Worm (Caenorhabditis elegans) whole organism, L1 larva: ENCODE measurements around the gene srb-13.
"Not testable (repeated sequence)": the region's sequence is repeated elsewhere in the genome, so short reads cannot be mapped to it uniquely, and the experiment has no call there.

ENCODE experiments used
- F16B12.6 ChIP-seq: fragments of 150-350 bp; optimal IDR thresholded peaks from 2 replicates; lab custom pipeline; 2014; ENCODE audit warnings: missing biosample characterization, missing genetic modification characterization
- Y116A8C.19 ChIP-seq: sonication (generic microtip); optimal IDR thresholded peaks from 2 replicates; lab custom pipeline; 2016; ENCODE audit warnings: missing compliant biosample characterization, missing genetic modification characterization, borderline replicate concordance
- ama-1 ChIP-seq: fragments of 150-350 bp; optimal IDR thresholded peaks from 2 replicates; lab custom pipeline; 2014
- blmp-1 ChIP-seq: fragments of 150-350 bp; optimal IDR thresholded peaks from 2 replicates; lab custom pipeline; 2014; ENCODE audit warnings: missing biosample characterization, missing genetic modification characterization
- ceh-63 ChIP-seq: fragments of 200-800 bp; sonication (Bioruptor generic); optimal IDR thresholded peaks from 2 replicates; lab custom pipeline; 2018; ENCODE audit warnings: mild to moderate bottlenecking, missing genetic modification characterization, missing compliant biosample characterization
- ceh-8 ChIP-seq: fragments of 200-800 bp; sonication (Bioruptor generic); optimal IDR thresholded peaks from 2 replicates; lab custom pipeline; 2018; ENCODE audit warnings: mild to moderate bottlenecking, missing genetic modification characterization, moderate library complexity, missing compliant biosample characterization
- ceh-82 ChIP-seq, 3 experiments: fragments of 150-350 bp in 1 of 3; sonication (generic microtip) in 2 of 3; optimal IDR thresholded peaks; 2 replicates each; lab custom pipeline; 2014 to 2017; ENCODE audit warnings: missing biosample characterization in 3 of 3, missing genetic modification characterization in 3 of 3
- ces-1 ChIP-seq: fragments of 150-350 bp; optimal IDR thresholded peaks from 2 replicates; lab custom pipeline; 2014; ENCODE audit warnings: missing biosample characterization, missing genetic modification reagents, missing genetic modification characterization
- dpl-1 ChIP-seq, 3 experiments: fragments of 150-350 bp in 2 of 3; sonication (generic microtip) in 1 of 3; optimal IDR thresholded peaks; 2 replicates each; lab custom pipeline; 2014 to 2017; ENCODE audit warnings: missing biosample characterization in 3 of 3, missing genetic modification characterization in 3 of 3, missing genetic modification reagents in 3 of 3
- efl-1 ChIP-seq, 4 experiments: fragments of 150-350 bp; optimal IDR thresholded peaks in 3 of 4; peaks in 1 of 4; 1 replicate in 1 of 4; 2 replicates in 3 of 4; lab custom pipeline; 2014; ENCODE audit warnings: missing biosample characterization in 2 of 4, missing genetic modification characterization in 2 of 4, missing genetic modification reagents in 2 of 4
- egl-13 ChIP-seq: sonication (generic microtip); optimal IDR thresholded peaks from 2 replicates; lab custom pipeline; 2016; ENCODE audit warnings: missing genotype, missing genetic modification reagents, missing genetic modification characterization, missing compliant biosample characterization
- egl-27 ChIP-seq, 2 experiments: fragments of 150-350 bp in 1 of 2; sonication (generic microtip); optimal IDR thresholded peaks; 3 replicates each; lab custom pipeline; 2017 to 2018; ENCODE audit warnings: missing biosample characterization in 2 of 2, missing genetic modification characterization in 2 of 2, missing genetic modification reagents in 2 of 2
- elt-2 ChIP-seq: sonication (generic microtip); optimal IDR thresholded peaks from 2 replicates; lab custom pipeline; 2016; ENCODE audit warnings: missing genetic modification characterization, mild to moderate bottlenecking, inconsistent platforms, missing compliant biosample characterization, missing genetic modification reagents
- elt-3 ChIP-seq, 6 experiments: fragments of 150-350 bp in 1 of 6; sonication (generic microtip); optimal IDR thresholded peaks; 2 replicates each; lab custom pipeline; 2017 to 2018; ENCODE audit warnings: missing biosample characterization in 6 of 6, missing genetic modification characterization in 6 of 6, inconsistent platforms in 1 of 6
- fkh-4 ChIP-seq: sonication (generic microtip); optimal IDR thresholded peaks from 2 replicates; lab custom pipeline; 2016; ENCODE audit warnings: missing compliant biosample characterization, missing genetic modification characterization, borderline replicate concordance
- fkh-8 ChIP-seq: sonication (generic microtip); optimal IDR thresholded peaks from 2 replicates; lab custom pipeline; 2016; ENCODE audit warnings: mild to moderate bottlenecking, missing genetic modification characterization, missing compliant biosample characterization
- fos-1 ChIP-seq: fragments of 150-350 bp; optimal IDR thresholded peaks from 2 replicates; lab custom pipeline; 2014; ENCODE audit warnings: missing biosample characterization, missing genetic modification characterization
- hlh-17 ChIP-seq: fragments of 200-800 bp; sonication (Bioruptor generic); optimal IDR thresholded peaks from 2 replicates; lab custom pipeline; 2018; ENCODE audit warnings: missing genetic modification characterization, mild to moderate bottlenecking, missing compliant biosample characterization, moderate library complexity, borderline replicate concordance
- isw-1 ChIP-seq: fragments of 200-800 bp; sonication (Bioruptor generic); IDR thresholded peaks from 2 replicates; pipeline ENCODE4 v1.3.6; 2022; ENCODE audit warnings: missing genetic modification characterization, missing compliant biosample characterization
- lin-13 ChIP-seq: fragments of 150-350 bp; optimal IDR thresholded peaks from 2 replicates; lab custom pipeline; 2014; ENCODE audit warnings: missing biosample characterization, missing genetic modification reagents, missing genetic modification characterization
- lir-3 ChIP-seq: sonication (generic microtip); optimal IDR thresholded peaks from 2 replicates; lab custom pipeline; 2016; ENCODE audit warnings: mild to moderate bottlenecking, missing genetic modification characterization, moderate library complexity, missing compliant biosample characterization; ENCODE audit not compliant: poor library complexity
- mab-9 ChIP-seq: fragments of 200-800 bp; sonication (Bioruptor generic); IDR thresholded peaks from 2 replicates; pipeline ENCODE4 v1.3.6; 2022; ENCODE audit warnings: missing genetic modification reagents, missing genetic modification characterization, missing compliant biosample characterization
- mep-1 ChIP-seq: fragments of 150-350 bp; optimal IDR thresholded peaks from 2 replicates; lab custom pipeline; 2014; ENCODE audit warnings: missing biosample characterization, missing genetic modification characterization
- nhr-47 ChIP-seq: sonication (generic microtip); optimal IDR thresholded peaks from 2 replicates; lab custom pipeline; 2016; ENCODE audit warnings: mild to moderate bottlenecking, missing genetic modification characterization, moderate library complexity, missing compliant biosample characterization
- nhr-71 ChIP-seq: sonication (generic microtip); optimal IDR thresholded peaks from 2 replicates; lab custom pipeline; 2016; ENCODE audit warnings: mild to moderate bottlenecking, missing genetic modification characterization, moderate library complexity, missing compliant biosample characterization
- nhr-76 ChIP-seq: sonication (generic microtip); optimal IDR thresholded peaks from 2 replicates; lab custom pipeline; 2017; ENCODE audit warnings: missing biosample characterization, missing genetic modification characterization
- nhr-84 ChIP-seq: sonication (generic microtip); optimal IDR thresholded peaks from 2 replicates; lab custom pipeline; 2017; ENCODE audit warnings: missing biosample characterization, missing genetic modification characterization
- nhr-90 ChIP-seq: sonication (generic microtip); optimal IDR thresholded peaks from 2 replicates; lab custom pipeline; 2016; ENCODE audit warnings: mild to moderate bottlenecking, missing genetic modification characterization, missing compliant biosample characterization; ENCODE audit not compliant: poor library complexity
- pag-3 ChIP-seq: sonication (generic microtip); optimal IDR thresholded peaks from 2 replicates; lab custom pipeline; 2017; ENCODE audit warnings: missing genetic modification characterization, mild to moderate bottlenecking, missing compliant biosample characterization, antibody characterized with exemption, borderline replicate concordance; ENCODE audit not compliant: insufficient read depth
- pax-3 ChIP-seq: fragments of 200-800 bp; sonication (Bioruptor generic); optimal IDR thresholded peaks from 2 replicates; lab custom pipeline; 2018; ENCODE audit warnings: mild to moderate bottlenecking, missing genetic modification characterization, moderate library complexity, missing compliant biosample characterization
- rnt-1 ChIP-seq: sonication (generic microtip); optimal IDR thresholded peaks from 2 replicates; lab custom pipeline; 2016; ENCODE audit warnings: mild to moderate bottlenecking, missing genetic modification characterization, moderate library complexity, missing compliant biosample characterization
- skn-1 ChIP-seq: fragments of 150-350 bp; optimal IDR thresholded peaks from 2 replicates; lab custom pipeline; 2014; ENCODE audit warnings: missing biosample characterization, missing genetic modification characterization
- snu-23 ChIP-seq: sonication (generic microtip); optimal IDR thresholded peaks from 2 replicates; lab custom pipeline; 2016; ENCODE audit warnings: missing genetic modification characterization, missing compliant biosample characterization
- sox-4 ChIP-seq: sonication (generic microtip); optimal IDR thresholded peaks from 2 replicates; lab custom pipeline; 2016; ENCODE audit warnings: missing genetic modification characterization, missing compliant biosample characterization
- sptf-1 ChIP-seq: fragments of 150-350 bp; optimal IDR thresholded peaks from 2 replicates; lab custom pipeline; 2014; ENCODE audit warnings: missing biosample characterization, missing genetic modification characterization
- sup-37 ChIP-seq: fragments of 200-800 bp; sonication (Bioruptor generic); optimal IDR thresholded peaks from 2 replicates; lab custom pipeline; 2018; ENCODE audit warnings: mild to moderate bottlenecking, missing genetic modification characterization, missing compliant biosample characterization
- swsn-7 ChIP-seq: sonication (generic microtip); optimal IDR thresholded peaks from 2 replicates; lab custom pipeline; 2016; ENCODE audit warnings: missing genetic modification characterization, missing compliant biosample characterization
- unc-30 ChIP-seq: sonication (generic microtip); optimal IDR thresholded peaks from 2 replicates; lab custom pipeline; 2017; ENCODE audit warnings: missing biosample characterization, missing genetic modification characterization
- unc-98 ChIP-seq: fragments of 200-800 bp; sonication (Bioruptor generic); IDR thresholded peaks from 2 replicates; pipeline ENCODE4 v1.3.6; 2022; ENCODE audit warnings: missing genetic modification characterization, missing compliant biosample characterization
- ztf-4 ChIP-seq: fragments of 150-350 bp; optimal IDR thresholded peaks from 2 replicates; lab custom pipeline; 2014; ENCODE audit warnings: missing biosample characterization, missing genetic modification characterization

The srb-13 gene

DNA sequence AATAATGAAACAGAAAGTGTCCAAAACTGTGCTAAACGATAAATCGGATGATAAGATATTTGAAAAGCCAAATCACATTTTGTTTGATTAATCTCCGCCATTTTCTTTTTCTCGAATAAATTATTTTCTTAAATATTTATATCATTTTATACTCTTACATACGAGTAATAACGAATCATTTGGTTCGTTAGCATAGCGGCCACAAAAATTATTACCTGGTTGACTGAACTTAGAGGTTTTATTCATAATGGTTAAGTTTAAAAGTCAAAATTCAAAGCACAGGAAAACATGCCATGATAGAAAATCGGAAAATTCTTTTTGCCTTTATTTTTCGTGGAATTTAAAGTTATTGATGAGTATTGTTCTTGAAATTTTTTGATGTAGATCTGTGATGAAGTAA is 5.9 kb upstream of the srb-13 start, which contains the start of gene srb-5:
Gene srb-5, minus strand, starts transcription at position 101 of the 400 bp plus-strand sequence.
- TF ChIP-seq lin-13 (GFP tag; lab: Kevin White, UChicago) (no peak), unc-30 (tag; lab: Kevin White, UChicago) (no peak)

DNA sequence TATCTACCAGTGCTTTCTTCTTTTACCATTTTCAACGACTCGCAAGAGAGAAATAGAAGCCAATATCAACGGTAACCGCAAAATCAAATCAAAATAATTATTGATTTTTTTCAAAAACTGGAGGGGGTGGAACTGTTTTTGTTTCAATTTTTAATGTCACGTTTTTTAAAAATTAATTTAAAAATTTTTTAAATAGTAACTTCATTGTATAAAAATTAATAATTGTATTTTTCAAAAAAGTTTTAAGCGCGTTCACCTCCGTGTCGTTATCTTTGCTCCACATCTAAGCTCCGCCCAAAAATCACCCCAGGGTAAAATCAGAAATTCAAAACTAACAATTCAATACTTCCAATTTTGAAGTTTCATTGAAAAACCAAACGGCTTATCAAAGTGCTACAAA is 3.7 kb upstream of the srb-13 start, which contains the start of gene C27D6.11:
Gene C27D6.11, minus strand, starts transcription at position 101 of the 400 bp plus-strand sequence.
- TF ChIP-seq pax-3 (tag; lab: Kevin White, UChicago): no peak
- TF ChIP-seq isw-1: no peak
- TF ChIP-seq ztf-4 (tag; lab: Kevin White, UChicago): no peak
- no peak for TF ChIP-seq nhr-71
- no peak for TF ChIP-seq elt-2
- no peak for TF ChIP-seq swsn-7 (tag; lab: Kevin White, UChicago)

DNA sequence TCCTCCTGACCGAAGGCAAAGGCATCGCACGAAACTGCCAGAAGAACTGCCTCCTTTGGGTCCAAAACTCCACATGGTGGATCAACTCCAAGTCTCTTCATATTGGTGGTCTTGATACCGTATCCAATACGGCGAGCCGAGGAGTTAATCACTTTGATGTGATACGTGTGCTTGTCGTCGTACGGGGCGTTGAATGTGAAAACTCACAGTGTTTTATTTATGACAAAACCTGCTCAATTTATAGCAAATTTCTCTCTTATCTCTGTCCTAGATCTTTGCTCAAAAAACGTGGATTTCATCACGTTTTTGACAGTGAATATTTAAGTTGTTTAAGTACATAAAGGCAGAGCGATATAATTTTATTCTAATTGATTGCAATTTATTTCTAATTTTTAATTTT is 1.3 kb upstream of the srb-13 start, which contains the start of gene F58A6.9:
Gene F58A6.9, minus strand, starts transcription at position 101 of the 400 bp plus-strand sequence.
- TF ChIP-seq ceh-8 (GFP tag; lab: Kevin White, UChicago); mab-9; egl-13 (tag; lab: Kevin White, UChicago): not testable (repeated sequence)

DNA sequence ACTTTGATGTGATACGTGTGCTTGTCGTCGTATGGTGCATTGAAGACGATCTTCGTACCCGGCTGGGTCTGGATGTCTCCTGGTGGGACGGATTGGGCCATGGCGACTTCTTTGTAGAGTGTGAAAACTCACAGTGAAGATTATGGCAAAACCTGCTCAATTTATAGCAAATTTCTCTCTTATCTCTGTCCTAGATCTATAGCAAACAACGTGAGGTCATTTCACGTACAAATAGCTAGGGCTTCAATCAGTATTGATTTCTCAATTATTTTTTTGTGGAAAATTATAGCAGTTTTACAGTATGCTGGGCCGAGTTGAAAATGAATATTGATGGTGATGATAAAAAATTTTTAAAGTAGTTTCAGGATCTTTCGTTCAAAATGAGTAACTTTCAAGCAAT is 442 bp downstream of the srb-13 start, which contains the start of gene msp-45:
Gene msp-45, minus strand, starts transcription at position 101 of the 400 bp plus-strand sequence.
- TF ChIP-seq pag-3 (tag; lab: Kevin White, UChicago) (no peak), nhr-76 (tag; lab: Kevin White, UChicago) (no peak), unc-98 (GFP tag; lab: Robert Waterston, UW) (no peak), nhr-47 (tag; lab: Kevin White, UChicago) (no peak), ama-1 (lab: Kevin White, UChicago) (no peak), ceh-63 (GFP tag; lab: Kevin White, UChicago) (no peak), sptf-1 (tag; lab: Kevin White, UChicago) (no peak), fkh-4 (tag; lab: Kevin White, UChicago) (no peak), lir-3 (tag; lab: Kevin White, UChicago) (no peak), fos-1 (tag; lab: Kevin White, UChicago) (no peak), mab-9 (no peak), snu-23 (GFP tag; lab: Kevin White, UChicago) (no peak), hlh-17 (GFP tag; lab: Kevin White, UChicago) (no peak), rnt-1 (tag; lab: Kevin White, UChicago) (no peak), efl-1 (optimal IDR thresholded peaks at IDR 0.05; lab: Kevin White, UChicago) (no peak), efl-1 (GFP tag; optimal IDR thresholded peaks at IDR 0.05 in 1 of 2; lab: Kevin White, UChicago) (no peak), skn-1 (no peak), nhr-84 (tag; lab: Kevin White, UChicago) (no peak), nhr-90 (tag; lab: Kevin White, UChicago) (no peak)

DNA sequence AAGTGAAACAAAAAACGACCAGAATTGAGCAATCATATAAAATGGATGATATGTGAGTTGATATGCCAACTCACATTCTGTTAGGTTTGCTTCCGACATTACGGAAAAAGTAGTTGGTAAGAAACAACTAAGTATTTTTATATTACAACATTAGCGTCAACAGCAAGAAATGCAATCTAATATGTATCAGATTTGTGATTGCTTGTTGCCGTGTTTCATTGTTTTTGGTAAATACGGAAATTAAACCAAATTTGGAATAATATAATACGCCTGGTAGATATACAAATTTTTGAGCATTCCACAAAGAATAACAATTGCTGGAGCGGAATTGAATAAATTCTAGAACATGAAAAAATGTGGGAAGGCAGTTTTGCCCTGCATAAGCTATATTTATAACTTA is 2.9 kb downstream of the srb-13 start, which contains the start of gene srb-12:
Gene srb-12, minus strand, starts transcription at position 101 of the 400 bp plus-strand sequence.
- TF ChIP-seq Y116A8C.19 (tag; lab: Kevin White, UChicago): no peak
- TF ChIP-seq nhr-76 (tag; lab: Kevin White, UChicago): no peak
- TF ChIP-seq ces-1 (GFP tag; lab: Kevin White, UChicago): no peak
- TF ChIP-seq fkh-8: no peak
- no peak for TF ChIP-seq nhr-47 (tag; lab: Kevin White, UChicago)
- no peak for TF ChIP-seq blmp-1
- TF ChIP-seq dpl-1 (GFP tag; optimal IDR thresholded peaks at IDR 0.05; lab: Kevin White, UChicago): no peak
- TF ChIP-seq egl-27 (tag; optimal IDR thresholded peaks at IDR 0.05; lab: Kevin White, UChicago): no peak
- TF ChIP-seq sup-37 (GFP tag; lab: Kevin White, UChicago): no peak
- TF ChIP-seq skn-1: no peak
- no peak for TF ChIP-seq F16B12.6
- TF ChIP-seq elt-3 (tag; optimal IDR thresholded peaks at IDR 0.05; lab: Kevin White, UChicago): no peak
- TF ChIP-seq mep-1: no peak
- no peak for TF ChIP-seq ceh-82 (tag; optimal IDR thresholded peaks at IDR 0.05; lab: Kevin White, UChicago)
- TF ChIP-seq ama-1 (lab: Kevin White, UChicago): no peak
- TF ChIP-seq sox-4 (tag; lab: Kevin White, UChicago): no peak
- no peak for TF ChIP-seq nhr-71
